Fruit fly (Drosophila melanogaster) whole organism, embryonic: ENCODE measurements around the gene NitFhit.
A peak's percentile ranks its signal among the peaks of the same experiment; 100 is the strongest.

Source experiments
- Ada2b ChIP-seq: fragments of 200-800 bp; sonication (Bioruptor generic); IDR thresholded peaks from 2 replicates; pipeline ENCODE4 v1.3.6; 2022; ENCODE audit warnings: missing biosample characterization, missing genetic modification characterization
- CG1024 ChIP-seq: fragments of 200-800 bp; sonication (Bioruptor generic); IDR thresholded peaks from 2 replicates; pipeline ENCODE4 v1.3.6; 2022; ENCODE audit warnings: missing biosample characterization, missing genetic modification characterization
- CG10366 ChIP-seq: fragments of 200-800 bp; sonication (Bioruptor generic); IDR thresholded peaks from 2 replicates; pipeline ENCODE4 v1.3.6; 2022; ENCODE audit warnings: missing biosample characterization, missing genetic modification characterization
- CG10565 ChIP-seq: fragments of 200-800 bp; sonication (Bioruptor generic); optimal IDR thresholded peaks from 3 replicates; lab custom pipeline; 2016; ENCODE audit warnings: missing biosample characterization, mild to moderate bottlenecking, missing genetic modification characterization
- CG10959 ChIP-seq: fragments of 200-800 bp; sonication (Bioruptor generic); IDR thresholded peaks from 2 replicates; pipeline ENCODE4 v1.3.6; 2022; ENCODE audit warnings: missing biosample characterization, missing genetic modification characterization
- CG15011 ChIP-seq: fragments of 200-800 bp; sonication (Bioruptor generic); optimal IDR thresholded peaks from 3 replicates; lab custom pipeline; 2018; ENCODE audit warnings: missing biosample characterization, mild to moderate bottlenecking, missing genetic modification characterization
- CG1647 ChIP-seq: fragments of 200-800 bp; sonication (Bioruptor generic); optimal IDR thresholded peaks from 3 replicates; lab custom pipeline; 2016; ENCODE audit warnings: missing biosample characterization, missing genetic modification characterization
- CG17385 ChIP-seq: fragments of 200-800 bp; sonication (Bioruptor generic); optimal IDR thresholded peaks from 3 replicates; lab custom pipeline; 2018; ENCODE audit warnings: missing biosample characterization, mild to moderate bottlenecking, missing genetic modification characterization
- CG17829 ChIP-seq: fragments of 200-800 bp; optimal IDR thresholded peaks from 2 replicates; lab custom pipeline; 2019; ENCODE audit warnings: missing biosample characterization, mild to moderate bottlenecking, missing genetic modification characterization, moderate library complexity
- CG18619 ChIP-seq: fragments of 200-800 bp; sonication (Bioruptor generic); optimal IDR thresholded peaks from 3 replicates; lab custom pipeline; 2017; ENCODE audit warnings: missing biosample characterization, mild to moderate bottlenecking, missing genetic modification characterization
- CG31441 ChIP-seq: fragments of 200-800 bp; sonication (Bioruptor generic); IDR thresholded peaks from 2 replicates; pipeline ENCODE4 v1.3.6; 2022; ENCODE audit warnings: missing biosample characterization, missing genetic modification characterization
- CG32772 ChIP-seq: fragments of 200-800 bp; sonication (Bioruptor generic); IDR thresholded peaks from 2 replicates; pipeline ENCODE4 v1.3.6; 2022; ENCODE audit warnings: missing biosample characterization, missing genetic modification characterization
- CG3281 ChIP-seq: fragments of 200-800 bp; sonication (Bioruptor generic); optimal IDR thresholded peaks from 3 replicates; lab custom pipeline; 2017; ENCODE audit warnings: missing biosample characterization, mild to moderate bottlenecking, missing genetic modification characterization
- CG6654 ChIP-seq: fragments of 200-800 bp; sonication (Bioruptor generic); optimal IDR thresholded peaks from 2 replicates; lab custom pipeline; 2017; ENCODE audit warnings: missing biosample characterization, mild to moderate bottlenecking, missing genetic modification characterization
- CG8359 ChIP-seq: fragments of 200-800 bp; sonication (Bioruptor generic); optimal IDR thresholded peaks from 2 replicates; lab custom pipeline; 2017; ENCODE audit warnings: missing biosample characterization, mild to moderate bottlenecking, missing genetic modification characterization, borderline replicate concordance
- CkIIα-i1 ChIP-seq: fragments of 200-800 bp; sonication (Bioruptor generic); IDR thresholded peaks from 2 replicates; pipeline ENCODE4 v1.3.6; 2022; ENCODE audit warnings: missing biosample characterization, missing genetic modification characterization
- CoRest ChIP-seq: fragments of 200-800 bp; sonication (Bioruptor generic); optimal IDR thresholded peaks from 3 replicates; lab custom pipeline; 2018; ENCODE audit warnings: missing biosample characterization, mild to moderate bottlenecking, missing genetic modification characterization, moderate library complexity
- HLH54F ChIP-seq: fragments of 200-800 bp; sonication (Bioruptor generic); optimal IDR thresholded peaks from 3 replicates; lab custom pipeline; 2016; ENCODE audit warnings: missing biosample characterization, missing genetic modification characterization
- Hand ChIP-seq: fragments of 200-800 bp; sonication (Bioruptor generic); optimal IDR thresholded peaks from 2 replicates; lab custom pipeline; 2017; ENCODE audit warnings: mild to moderate bottlenecking, missing biosample characterization, missing genetic modification reagents, missing genetic modification characterization
- Hr39 ChIP-seq: fragments of >200 bp; optimal IDR thresholded peaks from 2 replicates; lab custom pipeline; 2017
- Nf-YB ChIP-seq: fragments of 200-800 bp; sonication (Bioruptor generic); optimal IDR thresholded peaks from 3 replicates; lab custom pipeline; 2019; ENCODE audit warnings: missing biosample characterization, mild to moderate bottlenecking, missing genetic modification characterization, moderate library complexity
- Rfx ChIP-seq: fragments of 200-800 bp; sonication (Bioruptor generic); IDR thresholded peaks from 2 replicates; pipeline ENCODE4 v1.3.6; 2022; ENCODE audit warnings: missing biosample characterization, missing genetic modification characterization
- Sry-β ChIP-seq: fragments of 200-800 bp; sonication (Bioruptor generic); optimal IDR thresholded peaks from 2 replicates; lab custom pipeline; 2018; ENCODE audit warnings: missing biosample characterization, mild to moderate bottlenecking, missing genetic modification characterization, moderate library complexity
- Stat92E ChIP-seq, 3 experiments: fragments of >200 bp in 2 of 3; fragments of 200-800 bp in 1 of 3; sonication (Bioruptor generic) in 1 of 3; optimal IDR thresholded peaks; 2 replicates each; lab custom pipeline; 2017 to 2019; ENCODE audit warnings: missing biosample characterization in 3 of 3, missing genetic modification characterization in 3 of 3, mild to moderate bottlenecking in 1 of 3, moderate library complexity in 1 of 3
- az2 ChIP-seq: fragments of 200-800 bp; sonication (Bioruptor generic); optimal IDR thresholded peaks from 3 replicates; lab custom pipeline; 2016; ENCODE audit warnings: missing biosample characterization, missing genetic modification characterization
- bigmax ChIP-seq: fragments of 200-800 bp; sonication (Bioruptor generic); optimal IDR thresholded peaks from 2 replicates; lab custom pipeline; 2018; ENCODE audit warnings: missing biosample characterization, mild to moderate bottlenecking, missing genetic modification characterization
- cas ChIP-seq: fragments of 200-800 bp; sonication (Bioruptor generic); IDR thresholded peaks from 2 replicates; pipeline ENCODE4 v1.3.6; 2022; ENCODE audit warnings: missing biosample characterization, missing genetic modification characterization
- cato ChIP-seq: fragments of 200-800 bp; sonication (Bioruptor generic); optimal IDR thresholded peaks from 2 replicates; lab custom pipeline; 2016; ENCODE audit warnings: missing biosample characterization, missing genetic modification characterization, borderline replicate concordance
- caup ChIP-seq: fragments of 200-800 bp; sonication (Bioruptor generic); optimal IDR thresholded peaks from 3 replicates; lab custom pipeline; 2017; ENCODE audit warnings: missing biosample characterization, mild to moderate bottlenecking, missing genetic modification characterization, moderate library complexity; ENCODE audit not compliant: severe bottlenecking
- crol ChIP-seq: fragments of 200-800 bp; sonication (Bioruptor generic); IDR thresholded peaks from 2 replicates; pipeline ENCODE4 v1.3.6; 2022; ENCODE audit warnings: missing biosample characterization, missing genetic modification characterization
- dan ChIP-seq: fragments of 200-800 bp; sonication (Bioruptor generic); IDR thresholded peaks from 2 replicates; pipeline ENCODE4 v1.3.6; 2022; ENCODE audit warnings: missing biosample characterization, missing genetic modification characterization
- dmrt99B ChIP-seq: fragments of 200-800 bp; sonication (Bioruptor generic); optimal IDR thresholded peaks from 2 replicates; lab custom pipeline; 2018; ENCODE audit warnings: missing biosample characterization, mild to moderate bottlenecking, missing genetic modification characterization, moderate library complexity
- ems ChIP-seq: fragments of 200-800 bp; sonication (Bioruptor generic); optimal IDR thresholded peaks from 3 replicates; lab custom pipeline; 2016; ENCODE audit warnings: missing biosample characterization, missing genetic modification characterization
- en ChIP-seq: fragments of 200-800 bp; sonication (Bioruptor generic); optimal IDR thresholded peaks from 2 replicates; lab custom pipeline; 2016; ENCODE audit warnings: missing biosample characterization, missing genetic modification characterization
- ewg ChIP-seq: fragments of 200-800 bp; sonication (Bioruptor generic); optimal IDR thresholded peaks from 3 replicates; lab custom pipeline; 2017; ENCODE audit warnings: mild to moderate bottlenecking, missing biosample characterization, missing genetic modification reagents, missing genetic modification characterization
- ftz-f1 ChIP-seq: fragments of 200-800 bp; sonication (Bioruptor generic); optimal IDR thresholded peaks from 2 replicates; lab custom pipeline; 2016; ENCODE audit warnings: missing biosample characterization, missing genetic modification characterization
- grn ChIP-seq: fragments of 200-800 bp; sonication (Bioruptor generic); optimal IDR thresholded peaks from 3 replicates; lab custom pipeline; 2017; ENCODE audit warnings: missing biosample characterization, missing genetic modification characterization
- lmd ChIP-seq: fragments of 200-800 bp; sonication (Bioruptor generic); IDR thresholded peaks from 2 replicates; pipeline ENCODE4 v1.3.6; 2022; ENCODE audit warnings: missing biosample characterization, missing genetic modification characterization
- luna ChIP-seq: fragments of 200-800 bp; sonication (Bioruptor generic); optimal IDR thresholded peaks from 2 replicates; lab custom pipeline; 2016; ENCODE audit warnings: missing biosample characterization, missing genetic modification characterization
- mld ChIP-seq: fragments of 200-800 bp; sonication (Bioruptor generic); IDR thresholded peaks from 3 replicates; pipeline ENCODE4 v1.3.6; 2022; ENCODE audit warnings: missing biosample characterization, missing genetic modification characterization; ENCODE audit not compliant: partially characterized antibody
- pho ChIP-seq: fragments of 200-800 bp; sonication (Bioruptor generic); optimal IDR thresholded peaks from 2 replicates; lab custom pipeline; 2016; ENCODE audit warnings: missing biosample characterization, missing genetic modification characterization
- pros ChIP-seq: fragments of 200-800 bp; sonication (Bioruptor generic); optimal IDR thresholded peaks from 3 replicates; lab custom pipeline; 2019; ENCODE audit warnings: missing biosample characterization, mild to moderate bottlenecking, missing genetic modification characterization, moderate library complexity
- pum ChIP-seq: fragments of 200-800 bp; sonication (Bioruptor generic); optimal IDR thresholded peaks from 2 replicates; lab custom pipeline; 2016; ENCODE audit warnings: missing biosample characterization, missing genetic modification characterization
- ranshi ChIP-seq: fragments of 200-800 bp; sonication (Bioruptor generic); IDR thresholded peaks from 2 replicates; pipeline ENCODE4 v1.3.6; 2022; ENCODE audit warnings: missing biosample characterization, missing genetic modification characterization
- salm ChIP-seq: fragments of 200-800 bp; sonication (Bioruptor generic); optimal IDR thresholded peaks from 2 replicates; lab custom pipeline; 2018; ENCODE audit warnings: missing biosample characterization, mild to moderate bottlenecking, missing genetic modification characterization
- schlank ChIP-seq: fragments of 200-800 bp; sonication (Bioruptor generic); optimal IDR thresholded peaks from 2 replicates; lab custom pipeline; 2018; ENCODE audit warnings: missing biosample characterization, mild to moderate bottlenecking, missing genetic modification characterization
- shn ChIP-seq: fragments of 200-800 bp; sonication (Bioruptor generic); optimal IDR thresholded peaks from 3 replicates; lab custom pipeline; 2016; ENCODE audit warnings: missing biosample characterization, missing genetic modification characterization
- sob ChIP-seq: fragments of 200-800 bp; sonication (Bioruptor generic); IDR thresholded peaks from 2 replicates; pipeline ENCODE4 v1.3.6; 2022; ENCODE audit warnings: missing biosample characterization, missing genetic modification characterization
- vnd ChIP-seq: fragments of 200-800 bp; sonication (Bioruptor generic); IDR thresholded peaks from 3 replicates; pipeline ENCODE4 v1.3.6; 2022; ENCODE audit warnings: missing biosample characterization, missing genetic modification characterization; ENCODE audit not compliant: partially characterized antibody

NitFhit gene

dm6 chr3L:199754-200596 lies 3.6 kb upstream of the NitFhit start, which contains the start of the genes rno and mri (continued):
- TF ChIP-seq Stat92E (GFP tag; optimal IDR thresholded peaks at IDR 0.05; lab: Kevin White, UChicago): no peak
- no peak for TF ChIP-seq dan (GFP tag; lab: Robert Waterston, UW)
- no peak for TF ChIP-seq CG10565 (GFP tag; lab: Kevin White, UChicago)
- TF ChIP-seq luna (GFP tag; lab: Kevin White, UChicago): no peak
- TF ChIP-seq Rfx (GFP tag; lab: Robert Waterston, UW): peak; percentile 68
- TF ChIP-seq CG31441: peak; percentile 82
- TF ChIP-seq Nf-YB (GFP tag; lab: Kevin White, UChicago): peak; percentile 13
- peak; percentile 62 for TF ChIP-seq lmd (GFP tag; lab: Robert Waterston, UW)
- TF ChIP-seq sob (GFP tag; lab: Robert Waterston, UW): peak; percentile 69
- no peak for TF ChIP-seq grn
- no peak for TF ChIP-seq pros (GFP tag; lab: Kevin White, UChicago)
- TF ChIP-seq CG17385 (GFP tag; lab: Kevin White, UChicago): peak; percentile 46
- TF ChIP-seq vnd: peak; percentile 94
- peak; percentile 24 for TF ChIP-seq ewg
- TF ChIP-seq CG1024 (GFP tag; lab: Robert Waterston, UW): no peak
- TF ChIP-seq CG10959 (GFP tag; lab: Robert Waterston, UW): no peak
- TF ChIP-seq Hand (GFP tag; lab: Kevin White, UChicago): no peak
- TF ChIP-seq CG1647 (GFP tag; lab: Kevin White, UChicago): no peak
- no peak for TF ChIP-seq CG15011 (GFP tag; lab: Kevin White, UChicago)
- peak; percentile 59; the same call in 1 of the 2 replicates for TF ChIP-seq Ada2b
- peak; percentile 88 for TF ChIP-seq CoRest (tag; lab: Kevin White, UChicago)
- no peak for TF ChIP-seq Hr39
- TF ChIP-seq mld (GFP tag; lab: Robert Waterston, UW): peak; percentile 80
- TF ChIP-seq CG32772: peak; percentile 79
- TF ChIP-seq Sry-β: no peak
- TF ChIP-seq CG10366 (GFP tag; lab: Robert Waterston, UW): peak; percentile 74
- no peak for TF ChIP-seq salm (tag; lab: Kevin White, UChicago)
- peak; percentile 73 for TF ChIP-seq az2 (GFP tag; lab: Kevin White, UChicago)
- TF ChIP-seq ranshi (GFP tag; lab: Robert Waterston, UW): peak; percentile 83
- TF ChIP-seq caup (GFP tag; lab: Kevin White, UChicago): peak; percentile 59
- TF ChIP-seq HLH54F (GFP tag; lab: Kevin White, UChicago): peak; percentile 27
- no peak for TF ChIP-seq CG6654 (GFP tag; lab: Kevin White, UChicago)
- no peak for TF ChIP-seq ftz-f1 (GFP tag; lab: Kevin White, UChicago)
- TF ChIP-seq CG3281 (GFP tag; lab: Kevin White, UChicago): peak; percentile 48
- TF ChIP-seq schlank (tag; lab: Kevin White, UChicago): peak; percentile 25
- TF ChIP-seq CG18619 (GFP tag; lab: Kevin White, UChicago): peak; percentile 44
- no peak for TF ChIP-seq crol (GFP tag; lab: Robert Waterston, UW)
- TF ChIP-seq CkIIα-i1 (GFP tag; lab: Robert Waterston, UW): no peak
- TF ChIP-seq en (GFP tag; lab: Kevin White, UChicago): no peak
- no peak for TF ChIP-seq CG8359
- peak; percentile 81 for TF ChIP-seq CG17829 (tag; lab: Kevin White, UChicago)
- TF ChIP-seq shn: no peak
- no peak for TF ChIP-seq bigmax
- TF ChIP-seq ems: peak; percentile 1
- TF ChIP-seq pum (GFP tag; lab: Kevin White, UChicago): peak; percentile 20
- peak; percentile 22 for TF ChIP-seq cato
- TF ChIP-seq cas (GFP tag; lab: Robert Waterston, UW): no peak
- peak; percentile 48 for TF ChIP-seq pho (GFP tag; lab: Kevin White, UChicago)
- no peak for TF ChIP-seq dmrt99B (tag; lab: Kevin White, UChicago)
